Fruit fly (Drosophila melanogaster): ENCODE results near the gene CycC.

dm6 chr3R:14846924-14847599 is 42.9 kb downstream of the CycC start:
- TF ChIP-seq pan (optimal IDR thresholded peaks at IDR 0.05) (no peak), dl (GFP tag; optimal IDR thresholded peaks at IDR 0.05; ENCODE audit: insufficient read depth in 1 of 2, partially characterized antibody in 2 of 2) (no peak), h (GFP tag; optimal IDR thresholded peaks at IDR 0.05) (no peak), psq (GFP tag; optimal IDR thresholded peaks at IDR 0.05) (no peak), br (GFP tag; optimal IDR thresholded peaks at IDR 0.05) (no peak), brk (GFP tag; optimal IDR thresholded peaks at IDR 0.05) (no peak), foxo (GFP tag; optimal IDR thresholded peaks at IDR 0.05) (peak in 1 of 2 experiments; percentile 52), usp (GFP tag; optimal IDR thresholded peaks at IDR 0.05) (no peak), dsf (GFP tag; optimal IDR thresholded peaks at IDR 0.05; ENCODE audit: borderline replicate concordance) (no peak), fru (GFP tag; optimal IDR thresholded peaks at IDR 0.05) (peak; percentile 50), Myc (optimal IDR thresholded peaks at IDR 0.05) (no peak), Hr83 (GFP tag; optimal IDR thresholded peaks at IDR 0.05; ENCODE audit: poor library complexity, severe bottlenecking) (no peak)

Measured in whole organism, wandering third instar larva.